Fruit fly (Drosophila melanogaster): ENCODE results near the gene Ubc87F.

The Ubc87F gene

dm6 chr3R:13683624-13684568 is 34.1 kb downstream of the Ubc87F start, which contains the start of gene flfl (continued):
- TF ChIP-seq CG11560 (tag; IDR thresholded peaks at IDR 0.05) (no peak), Rfx (GFP tag; IDR thresholded peaks at IDR 0.05) (no peak), nerfin-2 (GFP tag; IDR thresholded peaks at IDR 0.05; ENCODE audit: partially characterized antibody) (no peak), CG6689 (GFP tag; IDR thresholded peaks at IDR 0.05) (no peak), chn (GFP tag; optimal IDR thresholded peaks at IDR 0.05) (no peak), Gug (GFP tag; IDR thresholded peaks at IDR 0.05) (no peak; the same call in 3 of the 4 replicates), luna (GFP tag; optimal IDR thresholded peaks at IDR 0.05) (no peak), odd (GFP tag; optimal IDR thresholded peaks at IDR 0.05) (no peak), Sry-δ (GFP tag; optimal IDR thresholded peaks at IDR 0.05) (peak; percentile 90), Abd-B (GFP tag; optimal IDR thresholded peaks at IDR 0.05) (no peak), dpn (GFP tag; optimal IDR thresholded peaks at IDR 0.05) (peak; percentile 6 to 26), chm (GFP tag; IDR thresholded peaks at IDR 0.05) (no peak), CG31224 (GFP tag; IDR thresholded peaks at IDR 0.05) (no peak), CG31441 (GFP tag; IDR thresholded peaks at IDR 0.05) (no peak), dmrt99B (tag; optimal IDR thresholded peaks at IDR 0.05) (no peak), CG11695 (GFP tag; IDR thresholded peaks at IDR 0.05) (no peak), PHDP (tag; optimal IDR thresholded peaks at IDR 0.05) (no peak), CG2712 (tag; optimal IDR thresholded peaks at IDR 0.05) (peak; percentile 30), CG14441 (GFP tag; IDR thresholded peaks at IDR 0.05) (no peak), Hr51 (GFP tag; optimal IDR thresholded peaks at IDR 0.05) (peak in 1 of 2 experiments; percentile 26), CG3726 (GFP tag; IDR thresholded peaks at IDR 0.05) (no peak), fu2 (GFP tag; optimal IDR thresholded peaks at IDR 0.05) (no peak), H2.0 (GFP tag; IDR thresholded peaks at IDR 0.05) (no peak), CG10147 (GFP tag; optimal IDR thresholded peaks at IDR 0.05) (no peak), H15 (GFP tag; IDR thresholded peaks at IDR 0.05) (no peak), cato (GFP tag; optimal IDR thresholded peaks at IDR 0.05; ENCODE audit: borderline replicate concordance) (no peak), CG17186 (GFP tag; optimal IDR thresholded peaks at IDR 0.05) (peak; percentile 75), Lhr (GFP tag; optimal IDR thresholded peaks at IDR 0.05) (no peak), trh (GFP tag; optimal IDR thresholded peaks at IDR 0.05) (no peak), CG7745 (tag; optimal IDR thresholded peaks at IDR 0.05) (no peak), gfzf (GFP tag; optimal IDR thresholded peaks at IDR 0.05) (peak; percentile 63), CG34376 (GFP tag; optimal IDR thresholded peaks at IDR 0.05) (peak; percentile 54), CG18599 (GFP tag; optimal IDR thresholded peaks at IDR 0.05) (no peak), prd (optimal IDR thresholded peaks at IDR 0.05) (no peak), prd (GFP tag; IDR thresholded peaks at IDR 0.05) (no peak), Hand (GFP tag; optimal IDR thresholded peaks at IDR 0.05) (peak; percentile 48), Myb (GFP tag; optimal IDR thresholded peaks at IDR 0.05) (peak; percentile 81), CG1529 (GFP tag; optimal IDR thresholded peaks at IDR 0.05) (no peak), Fer1 (GFP tag; optimal IDR thresholded peaks at IDR 0.05) (peak; percentile 49), CG1024 (GFP tag; IDR thresholded peaks at IDR 0.05) (no peak), tio (GFP tag; optimal IDR thresholded peaks at IDR 0.05) (no peak), CG7786 (GFP tag; optimal IDR thresholded peaks at IDR 0.05) (peak; percentile 37), ash1 (GFP tag; optimal IDR thresholded peaks at IDR 0.05) (no peak), Hsf (GFP tag; optimal IDR thresholded peaks at IDR 0.05) (peak; percentile 0), p53 (GFP tag; optimal IDR thresholded peaks at IDR 0.05) (no peak), CG9727 (GFP tag; optimal IDR thresholded peaks at IDR 0.05) (peak; percentile 27), ewg (GFP tag; optimal IDR thresholded peaks at IDR 0.05) (peak; percentile 26)

All from whole organism, embryonic.